Fruit fly (Drosophila melanogaster): ENCODE results near the gene wam.

Gene wam

dm6 chr3R:23334866-23335265, 47.0 kb upstream of the wam start (continued):
- TF ChIP-seq Mio (GFP tag; optimal IDR thresholded peaks at IDR 0.05) (no peak), dmrt93B (GFP tag; optimal IDR thresholded peaks at IDR 0.05) (peak; percentile 37), Hr78 (GFP tag; optimal IDR thresholded peaks at IDR 0.05) (no peak), Jra (GFP tag; optimal IDR thresholded peaks at IDR 0.05) (no peak), GATAd (GFP tag; optimal IDR thresholded peaks at IDR 0.05) (no peak), Abd-B (GFP tag; optimal IDR thresholded peaks at IDR 0.05) (no peak), fru (GFP tag; optimal IDR thresholded peaks at IDR 0.05) (peak; percentile 65), br (GFP tag; optimal IDR thresholded peaks at IDR 0.05) (peak; percentile 40), woc (GFP tag; optimal IDR thresholded peaks at IDR 0.05) (peak; percentile 27), ey (GFP tag; optimal IDR thresholded peaks at IDR 0.05) (peak; percentile 72), CrebA (GFP tag; optimal IDR thresholded peaks at IDR 0.05; ENCODE audit: borderline replicate concordance) (no peak), Dif (GFP tag; optimal IDR thresholded peaks at IDR 0.05; ENCODE audit: partially characterized antibody) (no peak), HLH106 (tag; optimal IDR thresholded peaks at IDR 0.05) (peak; percentile 69)

dm6 chr3R:23334036-23334744, 46.3 kb upstream of the wam start:
- no peak for TF ChIP-seq sage (GFP tag; optimal IDR thresholded peaks at IDR 0.05)
- TF ChIP-seq foxo (GFP tag; optimal IDR thresholded peaks at IDR 0.05) = peak in 1 of 2 experiments; percentile 4
- peak; percentile 98 for TF ChIP-seq psq (GFP tag; optimal IDR thresholded peaks at IDR 0.05)
- no peak for TF ChIP-seq usp (GFP tag; optimal IDR thresholded peaks at IDR 0.05)
- TF ChIP-seq h (GFP tag; optimal IDR thresholded peaks at IDR 0.05) = no peak
- no peak for TF ChIP-seq OdsH (GFP tag; optimal IDR thresholded peaks at IDR 0.05)
- no peak for TF ChIP-seq Dfd (GFP tag; optimal IDR thresholded peaks at IDR 0.05)
- no peak for TF ChIP-seq lola (GFP tag; optimal IDR thresholded peaks at IDR 0.05)
- no peak for TF ChIP-seq HLH106 (tag; optimal IDR thresholded peaks at IDR 0.05)
- TF ChIP-seq tai (GFP tag; optimal IDR thresholded peaks at IDR 0.05) = no peak
- peak; percentile 52 to 82 for TF ChIP-seq dl (GFP tag; optimal IDR thresholded peaks at IDR 0.05; ENCODE audit: insufficient read depth in 1 of 2, partially characterized antibody in 2 of 2)
- peak; percentile 90 for TF ChIP-seq Rel (GFP tag; optimal IDR thresholded peaks at IDR 0.05)
- no peak for TF ChIP-seq Rel (tag; optimal IDR thresholded peaks at IDR 0.05)
- peak; percentile 73 for TF ChIP-seq woc (GFP tag; optimal IDR thresholded peaks at IDR 0.05)
- TF ChIP-seq rgr (GFP tag; optimal IDR thresholded peaks at IDR 0.05) = no peak
- TF ChIP-seq Jra (GFP tag; optimal IDR thresholded peaks at IDR 0.05) = no peak
- TF ChIP-seq pan (optimal IDR thresholded peaks at IDR 0.05) = no peak
- no peak for TF ChIP-seq dsf (GFP tag; optimal IDR thresholded peaks at IDR 0.05; ENCODE audit: borderline replicate concordance)
- no peak for TF ChIP-seq ey (GFP tag; optimal IDR thresholded peaks at IDR 0.05)
- TF ChIP-seq br (GFP tag; optimal IDR thresholded peaks at IDR 0.05) = peak; percentile 3
- TF ChIP-seq N (GFP tag; optimal IDR thresholded peaks at IDR 0.05) = no peak
- TF ChIP-seq Mio (GFP tag; optimal IDR thresholded peaks at IDR 0.05) = peak; percentile 16
- peak; percentile 91 for TF ChIP-seq CrebA (GFP tag; optimal IDR thresholded peaks at IDR 0.05; ENCODE audit: borderline replicate concordance)
- TF ChIP-seq Hr83 (GFP tag; optimal IDR thresholded peaks at IDR 0.05; ENCODE audit: poor library complexity, severe bottlenecking) = no peak
- no peak for TF ChIP-seq dmrt93B (GFP tag; optimal IDR thresholded peaks at IDR 0.05)
- TF ChIP-seq Myc (optimal IDR thresholded peaks at IDR 0.05) = no peak
- peak; percentile 99 for TF ChIP-seq jim (GFP tag; optimal IDR thresholded peaks at IDR 0.05)
- TF ChIP-seq CG32264 (GFP tag; optimal IDR thresholded peaks at IDR 0.05) = peak; percentile 24
- no peak for TF ChIP-seq Hr78 (GFP tag; optimal IDR thresholded peaks at IDR 0.05)
- TF ChIP-seq Abd-B (GFP tag; optimal IDR thresholded peaks at IDR 0.05) = no peak
- no peak for TF ChIP-seq GATAd (GFP tag; optimal IDR thresholded peaks at IDR 0.05)
- TF ChIP-seq fru (GFP tag; optimal IDR thresholded peaks at IDR 0.05) = peak; percentile 40
- no peak for TF ChIP-seq CG9705 (GFP tag; optimal IDR thresholded peaks at IDR 0.05)
- peak; percentile 23 for TF ChIP-seq brk (GFP tag; optimal IDR thresholded peaks at IDR 0.05)
- peak; percentile 77 for TF ChIP-seq Dif (GFP tag; optimal IDR thresholded peaks at IDR 0.05; ENCODE audit: partially characterized antibody)
- no peak for TF ChIP-seq sv (GFP tag; optimal IDR thresholded peaks at IDR 0.05)
- TF ChIP-seq Hnf4 (GFP tag; optimal IDR thresholded peaks at IDR 0.05) = no peak
- TF ChIP-seq Sp1 (GFP tag; optimal IDR thresholded peaks at IDR 0.05) = peak; percentile 83
- no peak for TF ChIP-seq Vsx2 (GFP tag; optimal IDR thresholded peaks at IDR 0.05; ENCODE audit: partially characterized antibody)
